Worm (Caenorhabditis elegans) whole organism, L4/young adult: ENCODE data around the gene Y55D5A.3.

Experiments used
- W03F9.2 ChIP-seq: fragments of 150-350 bp; optimal IDR thresholded peaks from 2 replicates; lab custom pipeline; 2014; ENCODE audit warnings: missing biosample characterization, missing genetic modification characterization
- dao-5 ChIP-seq: sonication (generic microtip); optimal IDR thresholded peaks from 2 replicates; lab custom pipeline; 2016; ENCODE audit warnings: missing genotype, missing genetic modification characterization, moderate library complexity, missing compliant biosample characterization
- him-1 ChIP-seq: sonication (generic microtip); optimal IDR thresholded peaks from 2 replicates; lab custom pipeline; 2016; ENCODE audit warnings: missing genotype, missing genetic modification reagents, missing genetic modification characterization, missing compliant biosample characterization

Gene Y55D5A.3

DNA sequence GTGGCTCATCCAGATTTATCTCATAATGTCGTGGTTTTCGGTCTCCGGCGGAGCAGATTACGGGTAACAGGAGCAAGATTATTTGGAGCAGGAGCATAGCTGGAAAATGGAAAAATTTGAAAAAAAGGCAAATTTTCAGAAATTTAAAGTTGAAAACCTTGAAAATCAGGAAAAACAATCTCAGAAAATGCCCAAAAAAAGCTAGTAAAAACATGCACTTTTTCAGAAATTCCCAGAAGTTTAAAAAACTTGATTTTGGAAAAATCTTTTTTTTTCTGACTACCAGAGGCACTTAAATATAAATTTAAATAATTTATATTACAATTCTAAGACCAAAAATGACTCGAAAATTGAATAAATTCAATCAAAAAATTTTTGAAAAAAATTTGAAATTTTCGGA is at the start of gene Y55D5A.3:
TSS of gene Y55D5A.3 (minus strand) at position 101 of the 400 bp plus-strand sequence.
- TF ChIP-seq dao-5 (tag; lab: Kevin White, UChicago) (no peak), him-1 (tag; lab: Kevin White, UChicago) (no peak), W03F9.2 (tag; lab: Kevin White, UChicago) (no peak)

DNA sequence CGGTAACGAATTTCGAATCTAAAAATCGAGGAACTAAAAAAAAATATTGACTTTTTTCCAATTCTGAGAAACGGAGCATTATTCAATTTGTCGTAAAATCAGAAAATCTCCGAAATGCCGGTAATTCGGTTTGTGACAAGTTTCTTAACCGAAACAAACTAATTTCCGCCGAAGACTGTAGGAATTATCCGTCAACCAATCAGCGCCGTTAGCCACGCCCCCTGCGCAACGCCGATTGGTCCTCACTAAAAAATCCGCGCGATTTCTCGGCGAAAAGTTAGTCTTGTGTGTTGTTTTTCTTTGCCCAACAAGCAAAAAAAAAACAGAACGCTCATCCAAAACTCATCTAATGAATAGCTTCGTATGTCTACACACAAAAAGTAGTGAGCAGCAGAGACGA is 44.4 kb upstream of the Y55D5A.3 start:
- no peak for TF ChIP-seq dao-5 (tag; lab: Kevin White, UChicago)
- TF ChIP-seq him-1 (tag; lab: Kevin White, UChicago): no peak
- no peak for TF ChIP-seq W03F9.2 (tag; lab: Kevin White, UChicago)

DNA sequence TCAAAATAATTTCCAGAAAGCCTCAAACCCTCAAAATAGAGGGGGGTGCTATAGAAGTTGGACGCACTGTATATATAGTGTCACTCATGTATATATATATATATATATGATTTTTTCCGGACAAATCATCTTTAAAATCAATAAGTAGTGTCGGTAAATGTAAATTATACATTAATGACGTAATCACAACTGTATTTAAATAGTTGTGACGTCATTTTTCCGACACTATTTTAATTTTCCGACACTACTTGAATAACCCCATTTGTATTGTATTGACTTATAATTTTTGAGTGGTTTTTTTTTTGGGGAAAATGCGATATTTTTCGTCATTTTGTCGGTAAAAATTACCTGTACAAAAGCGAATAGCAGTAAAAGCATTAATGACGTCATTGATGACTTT is 43.2 kb upstream of the Y55D5A.3 start:
- TF ChIP-seq W03F9.2 (tag; lab: Kevin White, UChicago) (no peak), dao-5 (tag; lab: Kevin White, UChicago) (no peak), him-1 (tag; lab: Kevin White, UChicago) (no peak)

DNA sequence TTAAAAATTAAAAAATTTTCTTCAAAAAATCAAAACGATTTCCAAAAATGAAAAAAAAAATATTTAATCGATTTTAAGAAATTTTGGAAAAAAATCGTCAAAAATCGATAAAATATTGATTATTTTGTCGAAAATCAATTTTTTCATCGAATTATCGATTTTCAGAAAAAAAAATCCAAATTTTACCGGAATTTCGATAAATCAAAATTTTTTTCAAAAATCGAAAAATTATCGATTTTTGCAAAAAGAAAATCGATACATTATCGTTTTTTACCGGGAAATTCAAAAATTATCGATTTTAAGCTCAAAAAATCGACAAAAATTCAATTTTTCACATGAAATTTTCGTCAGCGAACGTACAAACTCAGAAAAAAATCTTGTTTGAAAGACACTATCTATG is 19.7 kb upstream of the Y55D5A.3 start:
- TF ChIP-seq dao-5 (tag; lab: Kevin White, UChicago) (no peak), him-1 (tag; lab: Kevin White, UChicago) (no peak), W03F9.2 (tag; lab: Kevin White, UChicago) (no peak)

DNA sequence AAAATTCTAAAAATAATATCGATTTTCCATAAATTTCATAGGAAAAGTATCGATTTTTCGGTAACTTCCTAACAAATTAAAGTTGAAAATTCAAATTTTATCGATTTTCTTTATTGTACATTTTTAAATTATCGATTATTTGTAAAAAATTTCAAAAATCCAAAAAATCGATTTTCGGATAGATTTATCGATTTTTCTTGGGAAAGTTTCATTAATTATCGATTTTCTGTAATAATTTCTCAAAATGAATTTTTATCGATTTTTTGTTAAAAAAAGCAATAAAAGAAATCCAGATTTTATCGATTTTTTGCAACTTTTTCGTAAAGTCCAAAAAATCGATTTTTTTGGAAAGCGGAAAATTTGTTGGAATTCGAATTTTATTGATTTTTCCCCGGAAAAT is 18.4 kb upstream of the Y55D5A.3 start:
- TF ChIP-seq W03F9.2 (tag; lab: Kevin White, UChicago): no peak
- no peak for TF ChIP-seq dao-5 (tag; lab: Kevin White, UChicago)
- no peak for TF ChIP-seq him-1 (tag; lab: Kevin White, UChicago)

DNA sequence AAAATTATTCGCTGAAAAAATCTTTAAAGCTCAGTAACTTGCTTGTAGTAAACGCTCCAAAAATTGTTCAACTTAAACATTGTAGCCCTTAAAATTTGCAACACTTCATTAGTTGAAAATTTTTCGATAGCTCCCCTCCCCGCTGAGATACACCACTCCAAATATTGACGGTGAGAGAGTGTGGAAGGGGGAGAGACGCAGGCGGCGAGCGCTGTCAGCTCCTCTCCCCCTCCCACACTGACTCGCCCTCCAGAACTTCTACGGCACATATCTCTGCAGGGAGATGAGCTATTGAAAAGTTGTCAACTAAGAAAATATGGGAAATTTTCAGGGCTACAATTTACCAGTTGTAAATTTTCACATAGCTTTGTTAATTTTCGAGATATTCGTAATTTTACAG is 16.6 kb upstream of the Y55D5A.3 start:
- no peak for TF ChIP-seq him-1 (tag; lab: Kevin White, UChicago)

DNA sequence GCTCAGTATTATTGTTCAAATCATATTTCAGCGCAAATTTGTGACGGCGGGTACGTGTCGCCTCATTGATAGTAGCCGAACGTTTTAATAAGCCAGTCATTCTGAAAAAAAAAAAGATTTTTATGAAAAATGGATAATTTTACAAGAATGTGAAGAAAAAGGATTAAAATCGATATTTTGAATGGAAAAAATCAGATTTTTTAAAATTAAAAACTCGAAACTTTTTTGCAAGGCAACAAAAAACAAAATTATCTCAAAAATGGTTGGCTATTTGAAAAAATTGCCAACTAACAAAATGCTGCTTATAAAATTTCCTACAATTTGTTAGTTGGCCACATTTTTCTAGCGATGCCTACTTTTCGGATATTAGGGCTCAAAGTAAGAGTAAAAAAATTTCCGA is 14.4 kb upstream of the Y55D5A.3 start, which contains the start of gene Y55D5A.4:
TSS of gene Y55D5A.4 (minus strand) at position 101 of the 400 bp plus-strand sequence.
- TF ChIP-seq dao-5 (tag; lab: Kevin White, UChicago) (no peak), him-1 (tag; lab: Kevin White, UChicago) (no peak), W03F9.2 (tag; lab: Kevin White, UChicago) (no peak)

DNA sequence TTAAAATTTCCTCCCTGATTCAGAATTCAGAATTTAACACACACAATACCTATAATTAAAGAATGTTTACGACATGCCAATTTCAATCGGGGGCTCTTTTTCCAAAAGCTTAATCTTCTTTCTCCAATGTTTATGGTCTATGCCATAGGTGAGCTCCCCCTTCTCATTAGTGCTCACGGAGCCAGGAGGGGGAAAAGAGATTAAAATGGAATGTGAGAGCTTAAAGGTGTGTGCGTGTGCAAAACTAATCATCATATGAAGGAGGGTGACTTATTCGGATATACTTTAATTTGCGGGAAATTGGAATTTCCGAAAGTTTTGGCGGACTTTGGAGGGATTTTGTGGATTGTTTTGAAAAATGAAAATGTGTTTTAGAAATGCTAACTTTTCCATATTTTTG is 7.5 kb upstream of the Y55D5A.3 start:
- TF ChIP-seq W03F9.2 (tag; lab: Kevin White, UChicago) (no peak), him-1 (tag; lab: Kevin White, UChicago) (no peak), dao-5 (tag; lab: Kevin White, UChicago) (no peak)

DNA sequence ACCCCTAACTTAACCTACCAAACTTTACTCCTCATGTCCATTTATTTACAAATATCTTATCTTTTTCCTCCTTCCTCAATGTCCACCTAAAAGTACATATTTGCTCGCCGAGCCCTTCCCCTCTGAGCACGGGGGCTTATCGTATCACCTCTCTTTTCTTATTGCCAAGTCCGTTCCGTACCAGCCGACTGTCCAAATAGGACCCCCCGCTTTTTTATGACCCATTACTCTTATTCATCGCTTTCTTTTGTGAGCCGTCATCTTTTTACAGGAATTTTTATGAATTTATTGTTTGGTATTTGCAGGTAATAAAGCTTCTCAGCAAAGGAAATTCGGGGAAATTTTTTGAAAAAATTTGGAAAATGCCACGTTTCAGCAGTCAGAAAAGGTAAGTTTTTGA is 6.5 kb upstream of the Y55D5A.3 start, which contains the start of gene Y55D5A.1:
TSS of gene Y55D5A.1 (plus strand) at position 301 of the 400 bp plus-strand sequence.
- no peak for TF ChIP-seq dao-5 (tag; lab: Kevin White, UChicago)

DNA sequence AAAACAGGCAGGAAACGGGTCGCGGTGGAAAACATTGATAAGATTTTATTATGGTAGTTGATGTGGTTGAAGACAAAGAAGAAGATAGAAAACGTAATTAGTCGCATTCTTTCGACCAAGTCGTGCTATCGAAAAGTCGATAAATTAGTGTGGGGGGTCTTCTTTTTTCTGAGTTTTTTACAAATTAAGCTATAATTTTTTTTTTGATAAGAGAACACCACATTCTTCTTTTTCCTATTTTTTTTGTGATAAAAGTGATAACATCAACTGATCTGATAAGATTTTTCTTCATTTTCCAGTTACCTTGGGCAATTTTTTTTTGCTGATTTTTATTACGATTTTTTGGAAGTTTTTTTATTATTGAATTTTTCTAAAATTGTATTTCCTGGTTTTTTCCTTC is 5.3 kb upstream of the Y55D5A.3 start:
- TF ChIP-seq dao-5 (tag; lab: Kevin White, UChicago) (no peak), W03F9.2 (tag; lab: Kevin White, UChicago) (no peak), him-1 (tag; lab: Kevin White, UChicago) (no peak)

DNA sequence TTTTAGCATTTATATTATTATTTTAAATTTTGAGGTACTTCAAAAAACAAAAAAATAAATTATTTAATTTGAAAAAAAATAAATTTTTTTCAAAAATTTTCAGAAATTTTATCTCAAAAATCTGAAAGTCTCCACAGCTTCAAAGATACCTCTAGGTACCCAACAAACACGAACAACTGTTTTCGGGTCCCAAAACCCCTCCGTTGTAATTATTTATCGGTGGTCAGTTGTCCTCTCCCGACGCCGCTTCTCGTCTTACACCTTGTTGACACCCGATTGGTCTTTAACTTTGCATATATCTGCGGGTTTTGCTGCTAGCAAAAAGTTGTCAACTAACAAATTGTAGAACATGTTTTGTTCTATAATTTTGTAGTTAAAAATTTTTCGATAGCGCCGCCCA is 587 bp upstream of the Y55D5A.3 start:
- TF ChIP-seq W03F9.2 (tag; lab: Kevin White, UChicago) (no peak), dao-5 (tag; lab: Kevin White, UChicago) (no peak), him-1 (tag; lab: Kevin White, UChicago) (no peak)

DNA sequence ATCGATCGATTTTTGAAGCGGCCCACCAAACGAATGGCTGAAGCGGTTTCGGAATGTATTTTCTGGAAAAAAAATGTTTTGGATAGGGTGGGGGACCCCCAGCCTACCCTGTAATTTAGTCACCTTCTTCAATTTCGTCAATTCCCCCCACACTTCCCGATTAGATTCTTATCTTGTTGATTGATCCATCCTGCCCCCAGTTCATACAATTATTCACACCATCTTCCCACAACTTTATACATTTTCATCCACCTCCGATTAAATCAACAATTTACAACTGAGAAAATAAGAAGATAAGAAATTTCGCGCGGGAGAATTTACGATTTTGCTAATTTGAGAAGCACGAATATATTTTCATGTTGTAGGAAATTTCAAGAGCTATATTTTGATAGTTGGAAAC is 2.6 kb downstream of the Y55D5A.3 start:
- TF ChIP-seq W03F9.2 (tag; lab: Kevin White, UChicago) (no peak), him-1 (tag; lab: Kevin White, UChicago) (no peak), dao-5 (tag; lab: Kevin White, UChicago) (no peak)

DNA sequence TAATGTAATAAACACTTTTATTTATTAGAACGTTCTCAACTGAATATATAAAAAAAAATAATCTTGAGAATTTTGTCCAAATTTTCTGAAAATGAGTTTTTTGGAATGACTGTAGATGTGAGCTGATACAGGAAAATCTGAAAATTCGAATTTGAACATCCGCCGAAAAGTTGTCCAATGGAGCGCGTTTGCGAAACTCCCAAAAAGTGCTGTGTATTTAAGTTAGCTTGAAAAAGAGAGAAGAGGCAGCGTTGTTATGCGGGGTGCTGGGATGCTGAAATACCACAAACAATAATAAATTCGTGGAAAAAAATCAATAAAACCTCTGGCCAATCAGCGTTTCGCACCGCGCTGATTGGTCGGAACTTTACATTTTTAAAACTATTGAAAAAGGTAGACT is 5.3 kb downstream of the Y55D5A.3 start:
- TF ChIP-seq dao-5 (tag; lab: Kevin White, UChicago): no peak

DNA sequence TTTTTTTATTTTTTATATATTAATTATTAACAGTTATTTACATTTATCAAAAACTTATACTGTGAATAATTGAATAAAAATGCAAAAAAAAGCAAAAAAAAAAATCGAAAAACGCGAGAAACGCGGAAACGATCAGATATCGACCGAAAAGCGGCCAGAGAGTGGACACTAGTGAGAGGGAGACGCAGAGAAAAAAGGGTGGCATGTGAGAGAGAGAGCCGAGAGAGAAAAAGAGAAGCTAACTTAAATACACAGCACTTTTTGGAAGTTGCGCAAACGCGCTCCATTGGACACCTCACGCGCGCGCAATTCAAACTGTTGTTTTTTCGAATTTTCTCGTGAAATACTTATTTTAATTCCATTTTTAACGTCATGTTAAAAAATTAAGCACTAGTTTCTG is 9.1 kb downstream of the Y55D5A.3 start:
- TF ChIP-seq dao-5 (tag; lab: Kevin White, UChicago) (no peak), W03F9.2 (tag; lab: Kevin White, UChicago) (peak; percentile 32)

DNA sequence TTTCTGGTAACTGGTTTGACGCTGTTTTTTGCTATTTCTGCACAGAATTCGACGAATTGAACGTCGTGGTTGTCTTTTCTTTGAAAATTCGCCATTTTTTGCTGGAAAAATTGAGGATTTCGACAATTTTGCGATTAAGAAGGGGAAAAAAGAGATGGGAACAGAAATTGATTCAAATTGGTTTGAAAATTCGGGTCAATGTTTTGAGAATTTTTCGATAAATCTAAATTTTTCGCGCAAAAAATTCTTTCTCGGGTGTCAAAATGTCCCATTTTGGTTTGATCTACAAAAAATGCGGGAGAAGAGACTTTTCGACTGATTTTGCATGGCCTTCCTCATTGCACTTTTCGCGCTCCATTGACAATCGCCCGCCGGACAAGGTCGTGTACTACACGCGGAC is 10.1 kb downstream of the Y55D5A.3 start, which contains the start of gene H05C05.2:
TSS of gene H05C05.2 (minus strand) at position 101 of the 400 bp plus-strand sequence.
- TF ChIP-seq him-1 (tag; lab: Kevin White, UChicago) (no peak), dao-5 (tag; lab: Kevin White, UChicago) (no peak), W03F9.2 (tag; lab: Kevin White, UChicago) (no peak)
